Worm (Caenorhabditis elegans): Measurements from ENCODE around the gene C01C4.3.

C01C4.3 gene

DNA sequence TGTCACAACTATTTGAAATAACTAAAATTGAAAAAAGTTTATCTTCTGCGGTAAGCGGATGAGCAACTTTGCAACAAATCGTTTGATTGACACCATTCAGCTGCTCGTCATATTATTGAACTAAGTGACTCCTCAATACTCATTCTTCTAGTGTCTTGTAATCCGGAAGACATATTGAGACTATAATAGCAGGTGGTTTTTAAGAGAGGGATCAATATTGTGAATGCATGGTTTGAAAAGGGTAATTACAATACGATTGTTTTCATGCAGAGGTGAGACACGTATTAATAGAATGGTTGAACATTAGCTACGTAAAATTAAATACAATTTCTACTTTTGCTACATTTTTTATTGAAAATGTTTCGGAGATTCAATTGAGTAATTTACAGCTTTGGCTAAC is 46.5 kb downstream of the C01C4.3 start:
- TF ChIP-seq unc-130 (GFP tag; optimal IDR thresholded peaks at IDR 0.05) (no peak), egl-27 (tag; optimal IDR thresholded peaks at IDR 0.05) (no peak), lim-7 (GFP tag; IDR thresholded peaks at IDR 0.05) (no peak), daf-12 (tag; optimal IDR thresholded peaks at IDR 0.05) (no peak), unc-62 (GFP tag; optimal IDR thresholded peaks at IDR 0.05 in 1 of 2) (peak in 1 of 2 experiments; percentile 93), unc-62 (tag; optimal IDR thresholded peaks at IDR 0.05) (no peak), F49E8.2 (tag; optimal IDR thresholded peaks at IDR 0.05; ENCODE audit: borderline replicate concordance) (no peak), daf-8 (GFP tag; IDR thresholded peaks at IDR 0.05) (no peak), fkh-10 (GFP tag; optimal IDR thresholded peaks at IDR 0.05) (no peak)

DNA sequence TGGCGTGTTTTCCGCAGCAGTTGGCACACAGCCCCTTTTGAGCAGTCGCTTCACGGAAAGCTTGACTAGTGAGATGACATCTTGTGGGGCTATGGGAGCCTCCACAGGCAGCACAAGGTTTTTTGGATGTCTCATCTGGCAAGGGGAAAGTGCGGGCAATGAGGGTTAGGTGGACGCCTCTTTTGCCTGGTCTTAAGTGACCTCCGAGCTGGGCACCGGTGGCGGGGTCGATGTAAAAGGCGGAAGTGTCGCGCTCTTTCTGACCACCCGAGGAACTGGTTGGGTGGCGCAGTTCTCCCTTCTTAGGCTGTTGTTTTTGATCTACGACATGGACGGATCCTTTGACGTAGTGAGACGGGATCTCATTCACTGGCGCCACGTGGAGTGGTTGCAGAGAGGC is 54.7 kb downstream of the C01C4.3 start:
- TF ChIP-seq set-16 (GFP tag; IDR thresholded peaks at IDR 0.05) (peak; percentile 69; the same call in 1 of the 2 replicates), D1046.2 (GFP tag; IDR thresholded peaks at IDR 0.05) (no peak)

DNA sequence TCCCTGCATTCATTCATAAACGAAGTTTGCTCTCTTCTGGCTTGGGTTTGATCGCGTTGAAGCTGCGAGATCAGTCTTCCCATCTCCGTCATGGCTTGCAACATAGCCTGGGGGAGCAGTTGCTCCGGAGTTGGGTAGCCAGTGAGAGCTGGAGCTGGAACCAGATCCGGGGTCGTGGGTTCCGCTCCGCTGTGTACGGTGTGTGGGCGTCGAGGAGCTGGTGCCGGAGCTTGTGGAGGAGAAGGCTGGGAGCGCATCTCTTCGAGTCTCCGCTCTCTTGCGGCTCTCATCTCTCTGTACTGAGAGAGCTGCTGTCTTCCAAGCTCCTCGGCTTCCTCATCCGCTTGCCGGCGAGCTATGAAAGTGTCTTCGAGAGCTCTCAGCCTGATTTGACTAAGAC is 55.7 kb downstream of the C01C4.3 start:
- TF ChIP-seq unc-62 (GFP tag; optimal IDR thresholded peaks at IDR 0.05 in 1 of 2), result no peak
- TF ChIP-seq unc-62 (tag; optimal IDR thresholded peaks at IDR 0.05), result no peak
- TF ChIP-seq daf-12 (tag; optimal IDR thresholded peaks at IDR 0.05), result no peak
- no peak for TF ChIP-seq T26A8.4 (GFP tag; IDR thresholded peaks at IDR 0.05)
- TF ChIP-seq nhr-11 (tag; optimal IDR thresholded peaks at IDR 0.05), result no peak
- TF ChIP-seq lim-7 (GFP tag; IDR thresholded peaks at IDR 0.05), result no peak
- no peak for TF ChIP-seq madf-9 (GFP tag; conservative IDR thresholded peaks at IDR 0.05)
- TF ChIP-seq aha-1 (tag), result peak; percentile 40
- TF ChIP-seq ceh-32 (tag; optimal IDR thresholded peaks at IDR 0.05; ENCODE audit: poor library complexity), result no peak
- TF ChIP-seq F37D6.2 (tag; optimal IDR thresholded peaks at IDR 0.05), result no peak
- peak; percentile 94 for TF ChIP-seq set-16 (GFP tag; IDR thresholded peaks at IDR 0.05)
- TF ChIP-seq saeg-2 (GFP tag; IDR thresholded peaks at IDR 0.05), result no peak

DNA sequence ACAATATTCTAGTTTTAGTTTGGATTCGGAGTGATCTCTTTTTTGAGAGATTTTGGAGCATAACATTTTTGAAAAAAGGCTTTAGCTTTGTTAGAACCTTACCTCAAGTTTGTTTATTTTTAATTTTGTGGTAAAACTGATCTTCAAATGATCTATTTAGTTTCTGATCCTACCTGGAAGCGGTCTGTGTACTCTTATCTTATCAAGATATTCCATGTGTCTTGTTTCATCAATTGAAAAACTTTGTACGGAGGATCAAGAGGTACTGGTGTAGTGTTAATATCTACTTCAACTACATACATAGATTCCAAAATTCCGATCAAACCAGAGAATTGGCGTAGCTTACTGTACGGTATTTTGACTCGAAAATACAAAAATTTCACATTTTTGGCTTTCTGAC is 59.0 kb downstream of the C01C4.3 start:
- no peak for TF ChIP-seq madf-9 (GFP tag; conservative IDR thresholded peaks at IDR 0.05)
- no peak for TF ChIP-seq T26A8.4 (GFP tag; IDR thresholded peaks at IDR 0.05)

DNA sequence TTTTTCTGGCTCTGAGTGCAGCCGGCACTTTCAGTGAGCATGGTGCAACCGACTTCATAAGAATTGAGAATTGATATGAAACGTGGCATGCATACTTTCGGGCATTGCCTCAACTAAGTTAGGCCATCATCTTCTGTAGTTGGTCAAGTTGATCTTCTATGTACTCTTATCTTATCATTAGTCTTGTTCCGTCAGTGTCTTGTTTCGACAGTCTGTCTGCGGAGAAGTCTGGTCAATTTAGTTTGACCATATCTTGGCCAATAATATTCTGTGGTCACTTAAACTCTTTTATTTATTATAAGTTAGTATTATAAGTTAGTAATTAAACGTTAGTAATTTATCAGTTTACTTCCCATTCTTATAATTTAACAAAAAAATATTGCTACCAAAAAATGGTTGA is 59.5 kb downstream of the C01C4.3 start:
- no peak for TF ChIP-seq daf-16 (GFP tag; optimal IDR thresholded peaks at IDR 0.05)
- TF ChIP-seq daf-16 (tag; optimal IDR thresholded peaks at IDR 0.05), result no peak
- TF ChIP-seq attf-4 (tag; optimal IDR thresholded peaks at IDR 0.05), result no peak
- no peak for TF ChIP-seq mdt-29 (GFP tag; IDR thresholded peaks at IDR 0.05)
- no peak for TF ChIP-seq lin-38 (GFP tag; IDR thresholded peaks at IDR 0.05)
- no peak for TF ChIP-seq ceh-20 (GFP tag; IDR thresholded peaks at IDR 0.05)
- no peak for TF ChIP-seq dpl-1 (GFP tag; optimal IDR thresholded peaks at IDR 0.05)
- no peak for TF ChIP-seq F26F4.8 (GFP tag; conservative IDR thresholded peaks at IDR 0.05)
- TF ChIP-seq nhr-111 (GFP tag; optimal IDR thresholded peaks at IDR 0.05), result no peak
- TF ChIP-seq ZK546.5 (tag; optimal IDR thresholded peaks at IDR 0.05), result no peak

ce11 chrX:3758399-3758798 is 61.7 kb downstream of the C01C4.3 start, which contains the start of gene T14G12.12:
TSS of gene T14G12.12 (minus strand) at chrX:3758499.
- TF ChIP-seq lir-3 (tag; optimal IDR thresholded peaks at IDR 0.05), result no peak
- TF ChIP-seq mxl-3 (GFP tag; optimal IDR thresholded peaks at IDR 0.05), result no peak
- TF ChIP-seq sdz-12 (GFP tag; optimal IDR thresholded peaks at IDR 0.05), result no peak
- TF ChIP-seq daf-16 (GFP tag; optimal IDR thresholded peaks at IDR 0.05), result no peak
- no peak for TF ChIP-seq daf-16 (tag; optimal IDR thresholded peaks at IDR 0.05)

- TF ChIP-seq ces-1 (GFP tag; optimal IDR thresholded peaks at IDR 0.05) (no peak), nhr-10 (tag; optimal IDR thresholded peaks at IDR 0.05) (no peak), skn-1 (tag; optimal IDR thresholded peaks at IDR 0.05) (no peak), Y48G9A.11 (GFP tag; IDR thresholded peaks at IDR 0.05) (no peak), F44E2.7 (GFP tag; IDR thresholded peaks at IDR 0.05) (no peak), cey-2 (tag; optimal IDR thresholded peaks at IDR 0.05; ENCODE audit: borderline replicate concordance, insufficient read depth) (no peak), nhr-76 (tag; optimal IDR thresholded peaks at IDR 0.05) (no peak), unc-130 (GFP tag; optimal IDR thresholded peaks at IDR 0.05) (no peak), hif-1 (tag; optimal IDR thresholded peaks at IDR 0.05) (no peak), mep-1 (tag; optimal IDR thresholded peaks at IDR 0.05) (no peak), unc-62 (GFP tag; optimal IDR thresholded peaks at IDR 0.05 in 1 of 2) (no peak), unc-62 (tag; optimal IDR thresholded peaks at IDR 0.05) (no peak)
These were observed 62.6 kb downstream of the C01C4.3 start, which contains the start of gene T14G12.6 for ce11 chrX:3759345-3759744. TSS of gene T14G12.6 (minus strand) at chrX:3759445.
